Worm (Caenorhabditis elegans): Measurements from ENCODE around the gene soc-2.
"Not testable (repeated sequence)": the region's sequence is repeated elsewhere in the genome, so short reads cannot be mapped to it uniquely, and the experiment has no call there.

soc-2 gene

ce11 chrIV:5166030-5166429 is 13.7 kb upstream of the soc-2 start, which contains the start of gene ptp-5.1:
Gene ptp-5.1 (plus strand): TSS chrIV:5166330.
- no peak for TF ChIP-seq nfya-1 (tag; optimal IDR thresholded peaks at IDR 0.05)
- no peak for TF ChIP-seq sdc-2 (tag; optimal IDR thresholded peaks at IDR 0.05)
- no peak for TF ChIP-seq rnt-1 (tag; optimal IDR thresholded peaks at IDR 0.05)
- TF ChIP-seq fkh-6 (tag; optimal IDR thresholded peaks at IDR 0.05), result no peak
- no peak for TF ChIP-seq gmeb-2 (tag; optimal IDR thresholded peaks at IDR 0.05)
- TF ChIP-seq tbx-7 (tag; optimal IDR thresholded peaks at IDR 0.05), result no peak
- TF ChIP-seq T23F11.4 (GFP tag; optimal IDR thresholded peaks at IDR 0.05), result no peak
- no peak for TF ChIP-seq unc-42 (tag; optimal IDR thresholded peaks at IDR 0.05)
- TF ChIP-seq dve-1 (tag; optimal IDR thresholded peaks at IDR 0.05), result no peak
- TF ChIP-seq elt-2 (tag; optimal IDR thresholded peaks at IDR 0.05), result no peak
- no peak for TF ChIP-seq ref-2 (tag; optimal IDR thresholded peaks at IDR 0.05)
- no peak for TF ChIP-seq sox-4 (tag; optimal IDR thresholded peaks at IDR 0.05)
- TF ChIP-seq tbx-2 (tag; optimal IDR thresholded peaks at IDR 0.05), result no peak
- no peak for TF ChIP-seq unc-3 (GFP tag; conservative IDR thresholded peaks at IDR 0.05)
- no peak for TF ChIP-seq unc-3 (tag; optimal IDR thresholded peaks at IDR 0.05)
- no peak for TF ChIP-seq hlh-6 (tag; optimal IDR thresholded peaks at IDR 0.05)
- no peak for TF ChIP-seq ceh-22 (tag; optimal IDR thresholded peaks at IDR 0.05)
- no peak for TF ChIP-seq fax-1 (tag; optimal IDR thresholded peaks at IDR 0.05)
- no peak for TF ChIP-seq hlh-8 (tag; optimal IDR thresholded peaks at IDR 0.05)
- no peak for TF ChIP-seq lim-6 (tag; optimal IDR thresholded peaks at IDR 0.05)
- TF ChIP-seq ceh-6 (GFP tag; optimal IDR thresholded peaks at IDR 0.05), result no peak

ce11 chrIV:5165626-5166025 is 13.3 kb upstream of the soc-2 start, which contains the start of gene nspd-6:
Gene nspd-6 (minus strand): TSS chrIV:5165726.
- TF ChIP-seq unc-55 (GFP tag; optimal IDR thresholded peaks at IDR 0.05); ceh-30 (tag; optimal IDR thresholded peaks at IDR 0.05); nhr-232 (tag; optimal IDR thresholded peaks at IDR 0.05): not testable (repeated sequence)

- not testable (repeated sequence) for TF ChIP-seq hlh-30 (tag; optimal IDR thresholded peaks at IDR 0.05; ENCODE audit: insufficient read depth); lim-6 (tag; optimal IDR thresholded peaks at IDR 0.05); npax-4 (tag; optimal IDR thresholded peaks at IDR 0.05)
Measured at ce11 chrIV:5162941-5163340, 10.7 kb upstream of the soc-2 start, which contains the start of the genes nspd-3 and C24D10.2. Gene nspd-3 (minus strand): TSS chrIV:5163041. Gene C24D10.2 (plus strand): TSS chrIV:5163339.

ce11 chrIV:5160171-5160570 is 7.9 kb upstream of the soc-2 start, which contains the start of the genes C24D10.6 and C24D10.4:
Gene C24D10.6 (minus strand): TSS chrIV:5160248.
Gene C24D10.4 (plus strand): TSS chrIV:5160522.
- TF ChIP-seq che-1 (tag; optimal IDR thresholded peaks at IDR 0.05), result no peak
- TF ChIP-seq elt-2 (tag; optimal IDR thresholded peaks at IDR 0.05), result no peak
- TF ChIP-seq pax-1 (tag; optimal IDR thresholded peaks at IDR 0.05), result no peak
- no peak for TF ChIP-seq F13H6.1 (tag; optimal IDR thresholded peaks at IDR 0.05)
- no peak for TF ChIP-seq ahr-1 (tag; optimal IDR thresholded peaks at IDR 0.05)
- no peak for TF ChIP-seq pha-4 (tag; optimal IDR thresholded peaks at IDR 0.05)
- no peak for TF ChIP-seq ceh-24 (tag; optimal IDR thresholded peaks at IDR 0.05)
- TF ChIP-seq Y22D7AL.16 (tag; optimal IDR thresholded peaks at IDR 0.05), result no peak
- TF ChIP-seq T23F11.4 (GFP tag; optimal IDR thresholded peaks at IDR 0.05), result no peak
- TF ChIP-seq unc-3 (GFP tag; conservative IDR thresholded peaks at IDR 0.05), result no peak
- no peak for TF ChIP-seq unc-3 (tag; optimal IDR thresholded peaks at IDR 0.05)
- no peak for TF ChIP-seq zip-5 (tag; optimal IDR thresholded peaks at IDR 0.05)
- TF ChIP-seq pag-3 (tag; optimal IDR thresholded peaks at IDR 0.05; ENCODE audit: borderline replicate concordance), result no peak
- no peak for TF ChIP-seq ceh-14 (tag; optimal IDR thresholded peaks at IDR 0.05)
- no peak for TF ChIP-seq ama-1 (optimal IDR thresholded peaks at IDR 0.05)
- no peak for TF ChIP-seq unc-42 (tag; optimal IDR thresholded peaks at IDR 0.05)
- TF ChIP-seq elt-4 (tag; optimal IDR thresholded peaks at IDR 0.05), result no peak

Data from whole organism, late embryonic.